Worm (Caenorhabditis elegans) whole organism, L4 larva: ENCODE data around the gene ama-1.

Experiments used
- D1046.2 ChIP-seq: fragments of 200-800 bp; sonication (Bioruptor generic); IDR thresholded peaks from 2 replicates; pipeline ENCODE4 v1.3.6; 2022; ENCODE audit warnings: missing genetic modification characterization, missing compliant biosample characterization
- F10B5.3 ChIP-seq: sonication (generic microtip); optimal IDR thresholded peaks from 2 replicates; lab custom pipeline; 2016; ENCODE audit warnings: mild to moderate bottlenecking, missing genetic modification characterization, missing compliant biosample characterization
- T26A8.4 ChIP-seq: fragments of 200-800 bp; sonication (Bioruptor generic); IDR thresholded peaks from 2 replicates; pipeline ENCODE4 v1.3.6; 2022; ENCODE audit warnings: missing genetic modification characterization, missing compliant biosample characterization
- Y105C5A.15 ChIP-seq: fragments of 200-800 bp; sonication (Bioruptor generic); IDR thresholded peaks from 2 replicates; pipeline ENCODE4 v1.3.6; 2022; ENCODE audit warnings: missing genetic modification characterization, missing compliant biosample characterization
- Y75B8A.6 ChIP-seq: fragments of 200-800 bp; sonication (Bioruptor generic); IDR thresholded peaks from 2 replicates; pipeline ENCODE4 v1.3.6; 2022; ENCODE audit warnings: missing genetic modification reagents, missing genetic modification characterization, missing compliant biosample characterization
- ZK546.5 ChIP-seq, 2 experiments: sonication (generic microtip); optimal IDR thresholded peaks; 2 replicates each; lab custom pipeline; 2017; ENCODE audit warnings: missing biosample characterization in 2 of 2, missing genetic modification characterization in 2 of 2
- aha-1 ChIP-seq: fragments of 150-350 bp; peaks from one replicate; lab custom pipeline; 2014; ENCODE audit warnings: missing biosample characterization, missing genetic modification characterization
- ceh-62 ChIP-seq: sonication (generic microtip); optimal IDR thresholded peaks from 2 replicates; lab custom pipeline; 2017; ENCODE audit warnings: missing biosample characterization, missing genetic modification characterization
- ceh-82 ChIP-seq: sonication (generic microtip); optimal IDR thresholded peaks from 2 replicates; lab custom pipeline; 2017; ENCODE audit warnings: missing biosample characterization, missing genetic modification characterization
- ces-1 ChIP-seq: fragments of 150-350 bp; sonication (generic microtip); optimal IDR thresholded peaks from 4 replicates; lab custom pipeline; 2014; ENCODE audit warnings: missing biosample characterization, missing genetic modification reagents, missing genetic modification characterization
- daf-19 ChIP-seq: fragments of 200-800 bp; sonication (Bioruptor generic); conservative IDR thresholded peaks from 2 replicates; pipeline ENCODE4 v1.3.6; 2022; ENCODE audit warnings: missing genetic modification characterization, missing compliant biosample characterization
- daf-8 ChIP-seq: fragments of 200-800 bp; sonication (Bioruptor generic); IDR thresholded peaks from 2 replicates; pipeline ENCODE4 v1.3.6; 2022; ENCODE audit warnings: missing genetic modification characterization, missing compliant biosample characterization
- dmd-6 ChIP-seq: fragments of 200-800 bp; sonication (Bioruptor generic); IDR thresholded peaks from 2 replicates; pipeline ENCODE4 v1.3.6; 2022; ENCODE audit warnings: missing genetic modification reagents, missing genetic modification characterization, missing compliant biosample characterization
- dmd-9 ChIP-seq: fragments of 200-800 bp; sonication (Bioruptor generic); IDR thresholded peaks from 2 replicates; pipeline ENCODE4 v1.3.6; 2022; ENCODE audit warnings: missing genetic modification reagents, missing genetic modification characterization, missing compliant biosample characterization
- dpl-1 ChIP-seq: fragments of 150-350 bp; optimal IDR thresholded peaks from 2 replicates; lab custom pipeline; 2014; ENCODE audit warnings: missing biosample characterization, missing genetic modification reagents, missing genetic modification characterization
- dve-1 ChIP-seq: sonication (generic microtip); optimal IDR thresholded peaks from 2 replicates; lab custom pipeline; 2017; ENCODE audit warnings: antibody characterized with exemption, mild to moderate bottlenecking, missing genetic modification characterization, missing compliant biosample characterization; ENCODE audit not compliant: insufficient read depth
- fkh-10 ChIP-seq: fragments of 150-350 bp; optimal IDR thresholded peaks from 2 replicates; lab custom pipeline; 2014; ENCODE audit warnings: missing biosample characterization, missing genetic modification reagents, missing genetic modification characterization
- fos-1 ChIP-seq: fragments of 150-350 bp; optimal IDR thresholded peaks from 2 replicates; lab custom pipeline; 2014; ENCODE audit warnings: missing biosample characterization, missing genetic modification characterization
- hlh-30 ChIP-seq: sonication (generic microtip); optimal IDR thresholded peaks from 2 replicates; lab custom pipeline; 2017; ENCODE audit warnings: antibody characterized with exemption, mild to moderate bottlenecking, missing genetic modification characterization, missing compliant biosample characterization; ENCODE audit not compliant: insufficient read depth
- hmg-1.1 ChIP-seq: fragments of 200-800 bp; sonication (Bioruptor generic); IDR thresholded peaks from 2 replicates; pipeline ENCODE4 v1.3.6; 2022; ENCODE audit warnings: missing genetic modification reagents, missing genetic modification characterization, missing compliant biosample characterization
- lin-13 ChIP-seq: fragments of 150-350 bp; optimal IDR thresholded peaks from 2 replicates; lab custom pipeline; 2014; ENCODE audit warnings: missing biosample characterization, missing genetic modification reagents, missing genetic modification characterization
- lin-29 ChIP-seq: fragments of 200-800 bp; sonication (Bioruptor generic); IDR thresholded peaks from 2 replicates; pipeline ENCODE4 v1.3.6; 2022; ENCODE audit warnings: missing genetic modification reagents, missing genetic modification characterization, missing compliant biosample characterization
- lin-38 ChIP-seq: fragments of 200-800 bp; sonication (Bioruptor generic); IDR thresholded peaks from 2 replicates; pipeline ENCODE4 v1.3.6; 2022; ENCODE audit warnings: missing genetic modification reagents, missing genetic modification characterization, missing compliant biosample characterization
- lin-39 ChIP-seq: fragments of 150-350 bp; optimal IDR thresholded peaks from 2 replicates; lab custom pipeline; 2014; ENCODE audit warnings: missing biosample characterization, missing genetic modification reagents, missing genetic modification characterization
- madf-9 ChIP-seq: fragments of 200-800 bp; sonication (Bioruptor generic); conservative IDR thresholded peaks from 2 replicates; pipeline ENCODE4 v1.3.6; 2022; ENCODE audit warnings: missing genetic modification reagents, missing genetic modification characterization, missing compliant biosample characterization
- mdl-1 ChIP-seq, 2 experiments: fragments of 150-350 bp in 1 of 2; sonication (generic microtip) in 1 of 2; optimal IDR thresholded peaks; 2 replicates each; lab custom pipeline; 2014 to 2017; ENCODE audit warnings: missing biosample characterization in 2 of 2, missing genetic modification characterization in 2 of 2
- mdt-29 ChIP-seq: fragments of 200-800 bp; sonication (Bioruptor generic); IDR thresholded peaks from 2 replicates; pipeline ENCODE4 v1.3.6; 2022; ENCODE audit warnings: missing genetic modification reagents, missing genetic modification characterization, missing compliant biosample characterization
- mep-1 ChIP-seq: fragments of 150-350 bp; sonication (generic microtip); optimal IDR thresholded peaks from 3 replicates; lab custom pipeline; 2014; ENCODE audit warnings: missing biosample characterization, missing genetic modification characterization
- mxl-3 ChIP-seq: fragments of 200-800 bp; sonication (Bioruptor generic); optimal IDR thresholded peaks from 2 replicates; lab custom pipeline; 2018; ENCODE audit warnings: mild to moderate bottlenecking, missing genetic modification characterization, missing compliant biosample characterization
- nhr-10 ChIP-seq: fragments of 150-350 bp; optimal IDR thresholded peaks from 2 replicates; lab custom pipeline; 2014; ENCODE audit warnings: missing biosample characterization, missing genetic modification characterization
- nhr-102 ChIP-seq: sonication (generic microtip); optimal IDR thresholded peaks from 2 replicates; lab custom pipeline; 2016; ENCODE audit warnings: mild to moderate bottlenecking, missing genetic modification characterization, moderate library complexity, missing compliant biosample characterization
- nhr-11 ChIP-seq: fragments of 150-350 bp; optimal IDR thresholded peaks from 2 replicates; lab custom pipeline; 2014; ENCODE audit warnings: missing biosample characterization, missing genetic modification characterization
- nhr-237 ChIP-seq: sonication (generic microtip); optimal IDR thresholded peaks from 2 replicates; lab custom pipeline; 2017; ENCODE audit warnings: missing biosample characterization, missing genetic modification characterization
- nhr-25 ChIP-seq: sonication (generic microtip); optimal IDR thresholded peaks from 2 replicates; lab custom pipeline; 2017; ENCODE audit warnings: missing genetic modification characterization, mild to moderate bottlenecking, missing compliant biosample characterization, antibody characterized with exemption, moderate library complexity, borderline replicate concordance; ENCODE audit not compliant: insufficient read depth
- nhr-28 ChIP-seq: fragments of 150-350 bp; optimal IDR thresholded peaks from 2 replicates; lab custom pipeline; 2014; ENCODE audit warnings: missing biosample characterization, missing genetic modification characterization
- pha-4 ChIP-seq, 2 experiments: fragments of 150-350 bp in 1 of 2; fragments of 200-800 bp in 1 of 2; sonication (Bioruptor generic) in 1 of 2; IDR thresholded peaks in 1 of 2; optimal IDR thresholded peaks in 1 of 2; 2 replicates each; pipeline versions ENCODE4 v1.3.6 to Lab custom; 2014 to 2022; ENCODE audit warnings: missing genetic modification characterization in 2 of 2, missing genetic modification reagents in 2 of 2, missing biosample characterization in 1 of 2, missing compliant biosample characterization in 1 of 2
- php-3 ChIP-seq: fragments of 200-800 bp; sonication (Bioruptor generic); IDR thresholded peaks from 2 replicates; pipeline ENCODE4 v1.3.6; 2022; ENCODE audit warnings: missing genetic modification reagents, missing genetic modification characterization, missing compliant biosample characterization
- pqm-1 ChIP-seq: sonication (generic microtip); optimal IDR thresholded peaks from 2 replicates; lab custom pipeline; 2017; ENCODE audit warnings: missing biosample characterization, missing genetic modification characterization
- rbr-2 ChIP-seq: sonication (generic microtip); optimal IDR thresholded peaks from 2 replicates; lab custom pipeline; 2016; ENCODE audit warnings: missing genotype, missing genetic modification characterization, missing compliant biosample characterization
- sdz-12 ChIP-seq: fragments of 200-800 bp; sonication (Bioruptor generic); optimal IDR thresholded peaks from 2 replicates; lab custom pipeline; 2018; ENCODE audit warnings: mild to moderate bottlenecking, missing genetic modification characterization, missing compliant biosample characterization
- snpc-4 ChIP-seq: fragments of 150-350 bp; optimal IDR thresholded peaks from 2 replicates; lab custom pipeline; 2014; ENCODE audit warnings: missing biosample characterization, missing genetic modification characterization
- spr-1 ChIP-seq: sonication (generic microtip); optimal IDR thresholded peaks from 2 replicates; lab custom pipeline; 2016; ENCODE audit warnings: mild to moderate bottlenecking, missing genetic modification characterization, missing compliant biosample characterization
- spr-3 ChIP-seq: fragments of 200-800 bp; sonication (Bioruptor generic); optimal IDR thresholded peaks from 2 replicates; lab custom pipeline; 2018; ENCODE audit warnings: mild to moderate bottlenecking, missing genetic modification characterization, missing compliant biosample characterization
- tra-1 ChIP-seq: fragments of 200-800 bp; sonication (Bioruptor generic); IDR thresholded peaks from 2 replicates; pipeline ENCODE4 v1.3.6; 2022; ENCODE audit warnings: missing genetic modification reagents, missing genetic modification characterization, missing compliant biosample characterization
- unc-62 ChIP-seq, 3 experiments: fragments of 150-350 bp in 1 of 3; sonication (generic microtip); optimal IDR thresholded peaks in 2 of 3; peaks in 1 of 3; 1 replicate in 1 of 3; 2 replicates in 2 of 3; lab custom pipeline; 2014 to 2017; ENCODE audit warnings: missing biosample characterization in 3 of 3, missing genetic modification characterization in 3 of 3, missing genetic modification reagents in 3 of 3, missing genotype in 1 of 3
- zfp-2 ChIP-seq: sonication (generic microtip); optimal IDR thresholded peaks from 2 replicates; lab custom pipeline; 2016; ENCODE audit warnings: mild to moderate bottlenecking, missing genetic modification characterization, missing compliant biosample characterization
- zfp-3 ChIP-seq: fragments of 200-800 bp; sonication (Bioruptor generic); conservative IDR thresholded peaks from 2 replicates; pipeline ENCODE4 v1.3.6; 2022; ENCODE audit warnings: missing genetic modification reagents, missing genetic modification characterization, missing compliant biosample characterization
- zip-2 ChIP-seq: fragments of 150-350 bp; optimal IDR thresholded peaks from 2 replicates; lab custom pipeline; 2014; ENCODE audit warnings: missing biosample characterization, missing genetic modification characterization
- ztf-7 ChIP-seq: fragments of 150-350 bp; optimal IDR thresholded peaks from 2 replicates; lab custom pipeline; 2014; ENCODE audit warnings: missing biosample characterization, missing genetic modification characterization

ama-1 gene

DNA sequence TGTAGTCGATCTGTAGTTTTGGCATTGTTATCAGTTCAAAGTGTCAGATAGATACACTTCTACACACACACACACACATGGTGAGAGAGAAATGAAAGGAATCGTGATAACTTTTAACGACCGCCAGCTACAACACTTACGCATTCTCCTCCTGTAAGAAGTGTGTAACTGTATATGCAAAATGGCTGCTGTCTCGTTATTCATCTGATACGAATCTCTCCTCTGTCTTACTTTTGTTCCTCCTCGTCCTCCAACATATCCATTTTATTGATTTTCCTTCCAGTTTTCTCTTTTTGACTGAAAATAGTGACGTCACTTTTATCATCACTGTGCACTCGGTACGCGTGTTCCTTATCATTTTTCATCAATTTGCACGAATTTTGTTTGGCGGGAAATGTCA, 35.1 kb upstream of the ama-1 start (continued):
- no peak for TF ChIP-seq pha-4 (GFP tag; IDR thresholded peaks at IDR 0.05; lab: Robert Waterston, UW)
- TF ChIP-seq pha-4 (tag; optimal IDR thresholded peaks at IDR 0.05; lab: Kevin White, UChicago): no peak
- no peak for TF ChIP-seq aha-1 (tag; lab: Kevin White, UChicago)
- TF ChIP-seq dpl-1 (GFP tag; lab: Kevin White, UChicago): no peak
- TF ChIP-seq Y75B8A.6 (GFP tag; lab: Robert Waterston, UW): no peak
- TF ChIP-seq ZK546.5 (tag; optimal IDR thresholded peaks at IDR 0.05; lab: Kevin White, UChicago): no peak
- TF ChIP-seq spr-1: no peak
- TF ChIP-seq pqm-1: peak; percentile 44
- TF ChIP-seq zfp-3 (GFP tag; lab: Robert Waterston, UW): no peak
- no peak for TF ChIP-seq daf-8 (GFP tag; lab: Robert Waterston, UW)
- no peak for TF ChIP-seq hmg-1.1 (GFP tag; lab: Robert Waterston, UW)
- no peak for TF ChIP-seq Y105C5A.15 (GFP tag; lab: Robert Waterston, UW)
- TF ChIP-seq daf-19 (GFP tag; lab: Robert Waterston, UW): no peak
- no peak for TF ChIP-seq fkh-10 (GFP tag; lab: Kevin White, UChicago)
- peak; percentile 43; the same call in 1 of the 2 replicates for TF ChIP-seq php-3
- peak; percentile 100 for TF ChIP-seq nhr-28 (tag; lab: Kevin White, UChicago)
- no peak for TF ChIP-seq D1046.2 (GFP tag; lab: Robert Waterston, UW)
- TF ChIP-seq snpc-4 (tag; lab: Kevin White, UChicago): no peak
- TF ChIP-seq ceh-82: no peak
- no peak for TF ChIP-seq mdt-29 (GFP tag; lab: Robert Waterston, UW)
- no peak for TF ChIP-seq tra-1
- TF ChIP-seq madf-9 (GFP tag; lab: Robert Waterston, UW): no peak
- no peak for TF ChIP-seq zip-2 (tag; lab: Kevin White, UChicago)
- TF ChIP-seq fos-1: no peak
- TF ChIP-seq nhr-11 (tag; lab: Kevin White, UChicago): no peak
- no peak for TF ChIP-seq sdz-12 (GFP tag; lab: Kevin White, UChicago)
- TF ChIP-seq mxl-3: peak; percentile 45
- TF ChIP-seq ztf-7 (tag; lab: Kevin White, UChicago): no peak
- TF ChIP-seq lin-39: no peak
- TF ChIP-seq lin-38 (GFP tag; lab: Robert Waterston, UW): no peak
- no peak for TF ChIP-seq dmd-9 (GFP tag; lab: Robert Waterston, UW)
- TF ChIP-seq rbr-2: no peak
- peak in 1 of 2 experiments; percentile 74 for TF ChIP-seq unc-62 (GFP tag; optimal IDR thresholded peaks at IDR 0.05 in 1 of 2; lab: Kevin White, UChicago)
- no peak for TF ChIP-seq unc-62 (tag; optimal IDR thresholded peaks at IDR 0.05; lab: Kevin White, UChicago)
- no peak for TF ChIP-seq zfp-2 (tag; lab: Kevin White, UChicago)
- no peak; the same call in 1 of the 2 replicates for TF ChIP-seq T26A8.4
- peak; percentile 46 for TF ChIP-seq dve-1 (tag; lab: Kevin White, UChicago)
- no peak for TF ChIP-seq nhr-25
- TF ChIP-seq, all 104 proteins: peak for 18

DNA sequence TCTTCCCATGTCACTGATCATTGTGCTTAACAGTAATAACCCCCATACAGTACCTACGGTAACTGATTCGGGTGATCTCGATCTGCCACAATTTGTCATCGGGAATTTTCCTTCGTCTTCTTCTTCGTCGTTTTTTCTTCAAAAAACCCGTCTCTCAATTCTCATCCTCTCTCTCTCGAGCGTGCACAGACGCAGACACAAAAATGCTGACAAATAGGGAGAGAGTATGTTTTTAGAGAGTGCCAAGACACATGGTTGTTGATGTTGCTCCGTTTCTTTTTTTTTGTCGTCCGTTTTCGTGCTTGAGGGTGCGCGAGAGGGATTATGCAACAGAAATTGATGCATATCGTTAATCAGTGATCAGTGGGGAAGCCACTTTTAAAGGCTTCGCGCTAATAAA, 32.5 kb upstream of the ama-1 start:
- TF ChIP-seq Y75B8A.6 (GFP tag; lab: Robert Waterston, UW): no peak
- peak; percentile 28 for TF ChIP-seq nhr-11 (tag; lab: Kevin White, UChicago)
- TF ChIP-seq ceh-82: no peak
- TF ChIP-seq php-3: no peak
- no peak for TF ChIP-seq ces-1
- TF ChIP-seq mep-1: peak; percentile 80
- peak; percentile 85 for TF ChIP-seq mxl-3
- TF ChIP-seq hmg-1.1 (GFP tag; lab: Robert Waterston, UW): peak; percentile 50; the same call in 1 of the 2 replicates
- TF ChIP-seq pha-4 (GFP tag; IDR thresholded peaks at IDR 0.05; lab: Robert Waterston, UW): no peak
- TF ChIP-seq pha-4 (tag; optimal IDR thresholded peaks at IDR 0.05; lab: Kevin White, UChicago): peak; percentile 88
- TF ChIP-seq lin-29 (GFP tag; lab: Robert Waterston, UW): no peak
- TF ChIP-seq aha-1 (tag; lab: Kevin White, UChicago): peak; percentile 37
- no peak for TF ChIP-seq ZK546.5 (tag; optimal IDR thresholded peaks at IDR 0.05; lab: Kevin White, UChicago)
- TF ChIP-seq sdz-12 (GFP tag; lab: Kevin White, UChicago): no peak
- TF ChIP-seq spr-3: no peak
- TF ChIP-seq mdl-1 (tag; optimal IDR thresholded peaks at IDR 0.05; lab: Kevin White, UChicago): peak; percentile 19 to 90
- TF ChIP-seq ceh-62 (tag; lab: Kevin White, UChicago): no peak
- no peak for TF ChIP-seq nhr-102 (tag; lab: Kevin White, UChicago)
- no peak for TF ChIP-seq nhr-237 (tag; lab: Kevin White, UChicago)
- TF ChIP-seq F10B5.3 (tag; lab: Kevin White, UChicago): no peak
- TF ChIP-seq nhr-10: peak; percentile 60
- TF ChIP-seq unc-62 (GFP tag; optimal IDR thresholded peaks at IDR 0.05 in 1 of 2; lab: Kevin White, UChicago): peak in 1 of 2 experiments; percentile 96
- TF ChIP-seq unc-62 (tag; optimal IDR thresholded peaks at IDR 0.05; lab: Kevin White, UChicago): no peak
- TF ChIP-seq hlh-30: peak; percentile 91
- peak; percentile 53 for TF ChIP-seq dmd-6 (GFP tag; lab: Robert Waterston, UW)
- TF ChIP-seq dve-1 (tag; lab: Kevin White, UChicago): peak; percentile 82
- peak; percentile 9 for TF ChIP-seq lin-13 (GFP tag; lab: Kevin White, UChicago)
